Fruit fly (Drosophila melanogaster) whole organism, embryonic: ENCODE measurements around the gene Rab3-GAP.
A peak's percentile ranks its signal among the peaks of the same experiment; 100 is the strongest.

Source experiments
- CG1024 ChIP-seq: fragments of 200-800 bp; sonication (Bioruptor generic); IDR thresholded peaks from 2 replicates; pipeline ENCODE4 v1.3.6; 2022; ENCODE audit warnings: missing biosample characterization, missing genetic modification characterization
- CG10959 ChIP-seq: fragments of 200-800 bp; sonication (Bioruptor generic); IDR thresholded peaks from 2 replicates; pipeline ENCODE4 v1.3.6; 2022; ENCODE audit warnings: missing biosample characterization, missing genetic modification characterization
- CG11247 ChIP-seq: fragments of 200-800 bp; sonication (Bioruptor generic); IDR thresholded peaks from 2 replicates; pipeline ENCODE4 v1.3.6; 2022; ENCODE audit warnings: missing biosample characterization, missing genetic modification characterization
- CG11504 ChIP-seq: fragments of 200-800 bp; sonication (Bioruptor generic); optimal IDR thresholded peaks from 3 replicates; lab custom pipeline; 2019; ENCODE audit warnings: missing biosample characterization, mild to moderate bottlenecking, missing genetic modification characterization, moderate library complexity
- CG11560 ChIP-seq: fragments of 200-800 bp; sonication (Bioruptor generic); IDR thresholded peaks from 3 replicates; pipeline ENCODE4 v1.3.6; 2022; ENCODE audit warnings: missing biosample characterization, missing genetic modification characterization
- CG11723 ChIP-seq: fragments of 200-800 bp; sonication (Bioruptor generic); optimal IDR thresholded peaks from 2 replicates; lab custom pipeline; 2017; ENCODE audit warnings: missing biosample characterization, mild to moderate bottlenecking, missing genetic modification characterization
- CG12659 ChIP-seq: fragments of 200-800 bp; sonication (Bioruptor generic); optimal IDR thresholded peaks from 3 replicates; lab custom pipeline; 2017; ENCODE audit warnings: mild to moderate bottlenecking, missing biosample characterization, missing genetic modification reagents, missing genetic modification characterization
- CG1529 ChIP-seq: fragments of 200-800 bp; sonication (Bioruptor generic); optimal IDR thresholded peaks from 3 replicates; lab custom pipeline; 2018; ENCODE audit warnings: missing biosample characterization, missing genetic modification characterization
- CG15479 ChIP-seq: fragments of 200-800 bp; sonication (Bioruptor generic); optimal IDR thresholded peaks from 3 replicates; lab custom pipeline; 2019; ENCODE audit warnings: missing biosample characterization, mild to moderate bottlenecking, missing genetic modification characterization, moderate library complexity
- CG17385 ChIP-seq: fragments of 200-800 bp; sonication (Bioruptor generic); optimal IDR thresholded peaks from 3 replicates; lab custom pipeline; 2018; ENCODE audit warnings: missing biosample characterization, mild to moderate bottlenecking, missing genetic modification characterization
- CG17802 ChIP-seq: fragments of 200-800 bp; sonication (Bioruptor generic); optimal IDR thresholded peaks from 2 replicates; lab custom pipeline; 2018; ENCODE audit warnings: missing biosample characterization, mild to moderate bottlenecking, missing genetic modification characterization, moderate library complexity
- CG3065 ChIP-seq: fragments of 200-800 bp; sonication (Bioruptor generic); optimal IDR thresholded peaks from 2 replicates; lab custom pipeline; 2016; ENCODE audit warnings: missing biosample characterization, missing genetic modification characterization
- CG3847 ChIP-seq: fragments of 200-800 bp; sonication (Bioruptor generic); IDR thresholded peaks from 2 replicates; pipeline ENCODE4 v1.3.6; 2022; ENCODE audit warnings: missing biosample characterization, missing genetic modification characterization
- CG4404 ChIP-seq: fragments of 200-800 bp; sonication (Bioruptor generic); IDR thresholded peaks from 2 replicates; pipeline ENCODE4 v1.3.6; 2022; ENCODE audit warnings: missing biosample characterization, missing genetic modification characterization
- CG4617 ChIP-seq: fragments of 200-800 bp; sonication (Bioruptor generic); optimal IDR thresholded peaks from 3 replicates; lab custom pipeline; 2016; ENCODE audit warnings: missing biosample characterization, missing genetic modification characterization, borderline replicate concordance
- CG6254 ChIP-seq: fragments of 200-800 bp; sonication (Bioruptor generic); optimal IDR thresholded peaks from 3 replicates; lab custom pipeline; 2017; ENCODE audit warnings: mild to moderate bottlenecking, missing biosample characterization, missing genetic modification reagents, missing genetic modification characterization
- CG6791 ChIP-seq: fragments of 200-800 bp; sonication (Bioruptor generic); IDR thresholded peaks from 3 replicates; pipeline ENCODE4 v1.3.6; 2022; ENCODE audit warnings: missing biosample characterization, missing genetic modification characterization; ENCODE audit not compliant: partially characterized antibody
- CG7357 ChIP-seq: fragments of 200-800 bp; sonication (Bioruptor generic); IDR thresholded peaks from 3 replicates; pipeline ENCODE4 v1.3.6; 2022; ENCODE audit warnings: missing biosample characterization, missing genetic modification characterization
- CG7987 ChIP-seq: fragments of 200-800 bp; sonication (Bioruptor generic); optimal IDR thresholded peaks from 2 replicates; lab custom pipeline; 2018; ENCODE audit warnings: missing biosample characterization, mild to moderate bottlenecking, missing genetic modification characterization, moderate library complexity
- CG9609 ChIP-seq: fragments of 200-800 bp; sonication (Bioruptor generic); optimal IDR thresholded peaks from 3 replicates; lab custom pipeline; 2016; ENCODE audit warnings: missing biosample characterization, missing genetic modification characterization
- Camta ChIP-seq: fragments of 200-800 bp; sonication (Bioruptor generic); optimal IDR thresholded peaks from 2 replicates; lab custom pipeline; 2016; ENCODE audit warnings: missing biosample characterization, missing genetic modification characterization
- D ChIP-seq, 2 experiments: fragments of 200-800 bp in 1 of 2; fragments of >200 bp in 1 of 2; sonication (Bioruptor generic) in 1 of 2; optimal IDR thresholded peaks; 2 replicates in 1 of 2; 3 replicates in 1 of 2; lab custom pipeline; 2017; ENCODE audit warnings: mild to moderate bottlenecking in 1 of 2, missing biosample characterization in 1 of 2, missing genetic modification characterization in 1 of 2, missing genetic modification reagents in 1 of 2
- Dip2 ChIP-seq: fragments of 200-800 bp; sonication (Bioruptor generic); IDR thresholded peaks from 2 replicates; pipeline ENCODE4 v1.3.6; 2022; ENCODE audit warnings: missing biosample characterization, missing genetic modification characterization
- HLH4C ChIP-seq: fragments of 200-800 bp; sonication (Bioruptor generic); IDR thresholded peaks from 3 replicates; pipeline ENCODE4 v1.3.6; 2022; ENCODE audit warnings: missing biosample characterization, missing genetic modification characterization; ENCODE audit not compliant: partially characterized antibody
- Hey ChIP-seq: fragments of 200-800 bp; sonication (Bioruptor generic); optimal IDR thresholded peaks from 3 replicates; lab custom pipeline; 2018; ENCODE audit warnings: missing biosample characterization, mild to moderate bottlenecking, missing genetic modification characterization
- Hmr ChIP-seq: fragments of 200-800 bp; sonication (Bioruptor generic); optimal IDR thresholded peaks from 3 replicates; lab custom pipeline; 2017; ENCODE audit warnings: mild to moderate bottlenecking, missing biosample characterization, missing genetic modification reagents, missing genetic modification characterization
- Hmx ChIP-seq: fragments of 200-800 bp; sonication (Bioruptor generic); optimal IDR thresholded peaks from 2 replicates; lab custom pipeline; 2016; ENCODE audit warnings: missing biosample characterization, missing genetic modification characterization
- Med ChIP-seq: fragments of 200-800 bp; sonication (Bioruptor generic); peaks from one replicate; lab custom pipeline; 2016; ENCODE audit warnings: missing biosample characterization, missing genetic modification characterization, mild to moderate bottlenecking, inconsistent platforms, moderate library complexity
- Opbp ChIP-seq: fragments of 200-800 bp; sonication (Bioruptor generic); IDR thresholded peaks from 3 replicates; pipeline ENCODE4 v1.3.6; 2022; ENCODE audit warnings: missing biosample characterization, missing genetic modification characterization; ENCODE audit not compliant: partially characterized antibody
- Taf1 ChIP-seq: fragments of 200-800 bp; sonication (Bioruptor generic); IDR thresholded peaks from 2 replicates; pipeline ENCODE4 v1.3.6; 2022; ENCODE audit warnings: missing biosample characterization, missing genetic modification characterization
- ab ChIP-seq: fragments of 200-800 bp; sonication (Bioruptor generic); optimal IDR thresholded peaks from 2 replicates; lab custom pipeline; 2016; ENCODE audit warnings: missing biosample characterization, missing genetic modification characterization
- ato ChIP-seq: fragments of 200-800 bp; sonication (Bioruptor generic); IDR thresholded peaks from 2 replicates; pipeline ENCODE4 v1.3.6; 2022; ENCODE audit warnings: missing biosample characterization, missing genetic modification characterization; ENCODE audit not compliant: partially characterized antibody
- bab2 ChIP-seq: fragments of 200-800 bp; sonication (Bioruptor generic); optimal IDR thresholded peaks from 2 replicates; lab custom pipeline; 2016; ENCODE audit warnings: missing biosample characterization, missing genetic modification characterization
- grn ChIP-seq: fragments of 200-800 bp; sonication (Bioruptor generic); optimal IDR thresholded peaks from 3 replicates; lab custom pipeline; 2017; ENCODE audit warnings: missing biosample characterization, missing genetic modification characterization
- her ChIP-seq: fragments of 200-800 bp; sonication (Bioruptor generic); optimal IDR thresholded peaks from 2 replicates; lab custom pipeline; 2016; ENCODE audit warnings: missing biosample characterization, missing genetic modification characterization
- inv ChIP-seq: fragments of 200-800 bp; sonication (Bioruptor generic); IDR thresholded peaks from 2 replicates; pipeline ENCODE4 v1.3.6; 2022; ENCODE audit warnings: missing biosample characterization, missing genetic modification characterization; ENCODE audit not compliant: partially characterized antibody
- jing ChIP-seq: fragments of 200-800 bp; sonication (Bioruptor generic); optimal IDR thresholded peaks from 2 replicates; lab custom pipeline; 2018; ENCODE audit warnings: missing biosample characterization, mild to moderate bottlenecking, missing genetic modification characterization
- luna ChIP-seq: fragments of 200-800 bp; sonication (Bioruptor generic); optimal IDR thresholded peaks from 2 replicates; lab custom pipeline; 2016; ENCODE audit warnings: missing biosample characterization, missing genetic modification characterization
- mam ChIP-seq: fragments of 200-800 bp; sonication (Bioruptor generic); optimal IDR thresholded peaks from 3 replicates; lab custom pipeline; 2016; ENCODE audit warnings: missing biosample characterization, missing genetic modification characterization
- nerfin-2 ChIP-seq: fragments of 200-800 bp; sonication (Bioruptor generic); IDR thresholded peaks from 2 replicates; pipeline ENCODE4 v1.3.6; 2022; ENCODE audit warnings: missing biosample characterization, missing genetic modification characterization; ENCODE audit not compliant: partially characterized antibody
- org-1 ChIP-seq: fragments of 200-800 bp; sonication (Bioruptor generic); optimal IDR thresholded peaks from 2 replicates; lab custom pipeline; 2017; ENCODE audit warnings: missing biosample characterization, missing genetic modification characterization
- pfk ChIP-seq: fragments of 200-800 bp; sonication (Bioruptor generic); optimal IDR thresholded peaks from 2 replicates; lab custom pipeline; 2018; ENCODE audit warnings: missing biosample characterization, mild to moderate bottlenecking, missing genetic modification characterization, moderate library complexity
- prd ChIP-seq, 3 experiments: fragments of >200 bp in 2 of 3; fragments of 200-800 bp in 1 of 3; sonication (Bioruptor generic) in 1 of 3; optimal IDR thresholded peaks in 2 of 3; IDR thresholded peaks in 1 of 3; 2 replicates in 2 of 3; 3 replicates in 1 of 3; pipeline versions ENCODE4 v1.3.6 to Lab custom; 2017 to 2022; ENCODE audit warnings: missing biosample characterization in 1 of 3, missing genetic modification characterization in 1 of 3
- pum ChIP-seq: fragments of 200-800 bp; sonication (Bioruptor generic); optimal IDR thresholded peaks from 2 replicates; lab custom pipeline; 2016; ENCODE audit warnings: missing biosample characterization, missing genetic modification characterization
- repo ChIP-seq: fragments of 200-800 bp; sonication (Bioruptor generic); optimal IDR thresholded peaks from 2 replicates; lab custom pipeline; 2016; ENCODE audit warnings: missing biosample characterization, missing genetic modification characterization
- scrt ChIP-seq: fragments of 200-800 bp; sonication (Bioruptor generic); optimal IDR thresholded peaks from 2 replicates; lab custom pipeline; 2018; ENCODE audit warnings: missing biosample characterization, mild to moderate bottlenecking, missing genetic modification characterization, moderate library complexity
- sens ChIP-seq: fragments of 200-800 bp; sonication (Bioruptor generic); peaks from one replicate; lab custom pipeline; 2016; ENCODE audit warnings: missing biosample characterization, missing genetic modification characterization
- sim ChIP-seq: fragments of 200-800 bp; sonication (Bioruptor generic); IDR thresholded peaks from 2 replicates; pipeline ENCODE4 v1.3.6; 2022; ENCODE audit warnings: missing biosample characterization, missing genetic modification characterization
- twi ChIP-seq: fragments of 200-800 bp; optimal IDR thresholded peaks from 2 replicates; lab custom pipeline; 2019; ENCODE audit warnings: missing biosample characterization, mild to moderate bottlenecking, missing genetic modification characterization, moderate library complexity
- zen ChIP-seq: fragments of 200-800 bp; sonication (Bioruptor generic); optimal IDR thresholded peaks from 3 replicates; lab custom pipeline; 2018; ENCODE audit warnings: missing biosample characterization, mild to moderate bottlenecking, missing genetic modification characterization, moderate library complexity

Gene Rab3-GAP

dm6 chr2L:12092719-12093118 is 29.7 kb upstream of the Rab3-GAP start:
- TF ChIP-seq CG10959 (GFP tag; lab: Robert Waterston, UW), result no peak
- TF ChIP-seq twi (tag; lab: Kevin White, UChicago), result peak; percentile 74
- TF ChIP-seq CG17802, result no peak
- no peak for TF ChIP-seq ato
- no peak for TF ChIP-seq her
- TF ChIP-seq CG12659 (GFP tag; lab: Kevin White, UChicago), result no peak
- no peak for TF ChIP-seq CG7987 (GFP tag; lab: Kevin White, UChicago)
- TF ChIP-seq luna (GFP tag; lab: Kevin White, UChicago), result no peak
- no peak for TF ChIP-seq Hey (tag; lab: Kevin White, UChicago)
- no peak for TF ChIP-seq CG7357 (GFP tag; lab: Robert Waterston, UW)
- no peak for TF ChIP-seq pum
- peak; percentile 65 for TF ChIP-seq CG15479 (GFP tag; lab: Kevin White, UChicago)
- TF ChIP-seq sim (GFP tag; lab: Robert Waterston, UW), result no peak
- no peak for TF ChIP-seq org-1 (GFP tag; lab: Kevin White, UChicago)
- TF ChIP-seq CG11560, result peak; percentile 22; the same call in 1 of the 3 replicates
- peak; percentile 62 for TF ChIP-seq zen
- no peak for TF ChIP-seq CG1024
- no peak for TF ChIP-seq grn (GFP tag; lab: Kevin White, UChicago)
- no peak for TF ChIP-seq CG17385 (GFP tag; lab: Kevin White, UChicago)
- no peak for TF ChIP-seq CG3847 (GFP tag; lab: Robert Waterston, UW)
- no peak for TF ChIP-seq nerfin-2 (GFP tag; lab: Robert Waterston, UW)
- no peak for TF ChIP-seq CG1529 (GFP tag; lab: Kevin White, UChicago)
- no peak for TF ChIP-seq jing (GFP tag; lab: Kevin White, UChicago)
- no peak for TF ChIP-seq bab2 (GFP tag; lab: Kevin White, UChicago)
- TF ChIP-seq CG6254, result no peak
- no peak for TF ChIP-seq Dip2 (GFP tag; lab: Robert Waterston, UW)
- TF ChIP-seq CG11247, result no peak
- no peak for TF ChIP-seq Hmr (GFP tag; lab: Kevin White, UChicago)
- no peak for TF ChIP-seq scrt (GFP tag; lab: Kevin White, UChicago)
- TF ChIP-seq CG11504 (tag; lab: Kevin White, UChicago), result no peak
- no peak for TF ChIP-seq CG4404 (GFP tag; lab: Robert Waterston, UW)
- TF ChIP-seq mam (GFP tag; lab: Kevin White, UChicago), result no peak
- TF ChIP-seq CG11723 (GFP tag; lab: Kevin White, UChicago), result no peak
- no peak for TF ChIP-seq pfk (GFP tag; lab: Kevin White, UChicago)
- no peak for TF ChIP-seq CG9609 (GFP tag; lab: Kevin White, UChicago)
- TF ChIP-seq Opbp (GFP tag; lab: Robert Waterston, UW), result no peak
- 0 out of 3 replicates have a peak, but pooled peaks have one; percentile 39 for TF ChIP-seq CG6791 (GFP tag; lab: Robert Waterston, UW)
- no peak for TF ChIP-seq Hmx (GFP tag; lab: Kevin White, UChicago)
- TF ChIP-seq HLH4C (GFP tag; lab: Robert Waterston, UW), result no peak
- no peak for TF ChIP-seq inv (GFP tag; lab: Robert Waterston, UW)
- no peak for TF ChIP-seq Camta (GFP tag; lab: Kevin White, UChicago)
- no peak for TF ChIP-seq repo (GFP tag; lab: Kevin White, UChicago)
- no peak for TF ChIP-seq Taf1 (GFP tag; lab: Robert Waterston, UW)
- TF ChIP-seq Med (GFP tag; lab: Kevin White, UChicago), result peak; percentile 6
- TF ChIP-seq sens (GFP tag; lab: Kevin White, UChicago), result no peak
- no peak for TF ChIP-seq ab (GFP tag; lab: Kevin White, UChicago)
- no peak for TF ChIP-seq CG3065 (GFP tag; lab: Kevin White, UChicago)
- no peak for TF ChIP-seq D (optimal IDR thresholded peaks at IDR 0.05; lab: Kevin White, UChicago)
- TF ChIP-seq D (GFP tag; optimal IDR thresholded peaks at IDR 0.05; lab: Kevin White, UChicago), result no peak
- TF ChIP-seq CG4617 (GFP tag; lab: Kevin White, UChicago), result no peak
- no peak for TF ChIP-seq prd (optimal IDR thresholded peaks at IDR 0.05; lab: Kevin White, UChicago)
- peak; percentile 84 for TF ChIP-seq prd (GFP tag; IDR thresholded peaks at IDR 0.05; lab: Robert Waterston, UW)
